Worm (Caenorhabditis elegans): ENCODE results near the gene F46C5.10.
A peak's percentile ranks its signal among the peaks of the same experiment; 100 is the strongest.

ce11 chrII:8853960-8854359 is 35.1 kb upstream of the F46C5.10 start:
- TF ChIP-seq ZK546.5 (tag; optimal IDR thresholded peaks at IDR 0.05) (no peak), ztf-11 (tag; optimal IDR thresholded peaks at IDR 0.05) (no peak), mab-5 (tag; optimal IDR thresholded peaks at IDR 0.05) (no peak), skn-1 (tag; optimal IDR thresholded peaks at IDR 0.05) (no peak), nhr-77 (tag; optimal IDR thresholded peaks at IDR 0.05) (no peak), fos-1 (tag; optimal IDR thresholded peaks at IDR 0.05) (peak; percentile 15), C34F6.9 (tag; optimal IDR thresholded peaks at IDR 0.05) (no peak), lin-39 (tag; optimal IDR thresholded peaks at IDR 0.05) (no peak), nhr-11 (tag; optimal IDR thresholded peaks at IDR 0.05) (no peak), lsy-2 (tag; optimal IDR thresholded peaks at IDR 0.05) (peak in 1 of 2 experiments; percentile 2), nhr-237 (tag; optimal IDR thresholded peaks at IDR 0.05) (no peak), egl-27 (tag; optimal IDR thresholded peaks at IDR 0.05) (no peak), snpc-4 (tag; optimal IDR thresholded peaks at IDR 0.05) (no peak)
